Worm (Caenorhabditis elegans) whole organism, late embryonic: ENCODE results near the gene klc-1.

Source experiments
- K09A11.1 ChIP-seq: sonication (generic microtip); optimal IDR thresholded peaks from 2 replicates; lab custom pipeline; 2017; ENCODE audit warnings: antibody characterized with exemption, mild to moderate bottlenecking, missing genetic modification characterization, missing compliant biosample characterization; ENCODE audit not compliant: insufficient read depth
- pha-4 ChIP-seq: fragments of 150-350 bp; optimal IDR thresholded peaks from 2 replicates; lab custom pipeline; 2018; ENCODE audit warnings: missing biosample characterization, missing genetic modification reagents, missing genetic modification characterization
- sox-4 ChIP-seq: sonication (generic microtip); optimal IDR thresholded peaks from 2 replicates; lab custom pipeline; 2017; ENCODE audit warnings: mild to moderate bottlenecking, missing genetic modification characterization, inconsistent platforms, missing compliant biosample characterization

DNA sequence TGAATTAATAATTGTTTCAGACTA, 42.3 kb downstream of the klc-1 start, which contains the start of gene swsn-4:
- TF ChIP-seq pha-4 (no peak), K09A11.1 (tag; lab: Kevin White, UChicago) (no peak), sox-4 (tag; lab: Kevin White, UChicago) (no peak)
